Worm (Caenorhabditis elegans) whole organism, late embryonic: ENCODE measurements around the gene R05G6.10.

Experiments
- ahr-1 ChIP-seq: sonication (generic microtip); optimal IDR thresholded peaks from 2 replicates; lab custom pipeline; 2016; ENCODE audit warnings: missing genetic modification characterization, missing compliant biosample characterization
- gmeb-2 ChIP-seq: sonication (generic microtip); optimal IDR thresholded peaks from 2 replicates; lab custom pipeline; 2016; ENCODE audit warnings: missing genetic modification characterization, inconsistent platforms, missing compliant biosample characterization
- hlh-13 ChIP-seq: fragments of 200-800 bp; sonication (Bioruptor generic); optimal IDR thresholded peaks from 2 replicates; lab custom pipeline; 2018; ENCODE audit warnings: mild to moderate bottlenecking, missing genetic modification characterization, missing compliant biosample characterization
- pag-3 ChIP-seq: sonication (generic microtip); optimal IDR thresholded peaks from 2 replicates; lab custom pipeline; 2016; ENCODE audit warnings: missing compliant biosample characterization, missing genetic modification characterization, borderline replicate concordance
- ttx-3 ChIP-seq: sonication (generic microtip); optimal IDR thresholded peaks from 2 replicates; lab custom pipeline; 2016; ENCODE audit warnings: missing genetic modification reagents, missing genetic modification characterization, missing compliant biosample characterization
- zip-5 ChIP-seq: sonication (generic microtip); optimal IDR thresholded peaks from 2 replicates; lab custom pipeline; 2016; ENCODE audit warnings: missing genetic modification characterization, missing compliant biosample characterization

- TF ChIP-seq zip-5 (tag; lab: Kevin White, UChicago) (no peak), pag-3 (tag; lab: Kevin White, UChicago) (no peak), ahr-1 (tag; lab: Kevin White, UChicago) (no peak), ttx-3 (tag; lab: Kevin White, UChicago) (no peak), hlh-13 (GFP tag; lab: Kevin White, UChicago) (no peak), gmeb-2 (tag; lab: Kevin White, UChicago) (no peak)
Measured at ce11 chrIV:7507305-7507704, 35.0 kb downstream of the R05G6.10 start.
